Worm (Caenorhabditis elegans) whole organism, late embryonic: ENCODE results near the gene bgal-2.

Experiments
- C08G9.2 ChIP-seq: sonication (generic microtip); optimal IDR thresholded peaks from 2 replicates; lab custom pipeline; 2016; ENCODE audit warnings: mild to moderate bottlenecking, missing genetic modification characterization, moderate library complexity, missing compliant biosample characterization
- ama-1 ChIP-seq: fragments of 150-350 bp; optimal IDR thresholded peaks from 2 replicates; lab custom pipeline; 2014
- ceh-18 ChIP-seq: sonication (generic microtip); optimal IDR thresholded peaks from 2 replicates; lab custom pipeline; 2016; ENCODE audit warnings: missing genetic modification characterization, missing compliant biosample characterization
- ceh-19 ChIP-seq: fragments of 200-800 bp; sonication (Bioruptor generic); optimal IDR thresholded peaks from 2 replicates; lab custom pipeline; 2018; ENCODE audit warnings: mild to moderate bottlenecking, missing genetic modification characterization, missing compliant biosample characterization
- ceh-31 ChIP-seq: sonication (generic microtip); optimal IDR thresholded peaks from 2 replicates; lab custom pipeline; 2016; ENCODE audit warnings: missing genetic modification characterization, missing compliant biosample characterization
- ceh-48 ChIP-seq: sonication (generic microtip); optimal IDR thresholded peaks from 2 replicates; lab custom pipeline; 2016; ENCODE audit warnings: missing genetic modification characterization, inconsistent platforms, missing compliant biosample characterization
- che-1 ChIP-seq: sonication (generic microtip); optimal IDR thresholded peaks from 2 replicates; lab custom pipeline; 2016; ENCODE audit warnings: mild to moderate bottlenecking, missing genetic modification characterization, missing compliant biosample characterization
- dve-1 ChIP-seq: sonication (generic microtip); optimal IDR thresholded peaks from 2 replicates; lab custom pipeline; 2017; ENCODE audit warnings: antibody characterized with exemption, mild to moderate bottlenecking, missing genetic modification characterization, missing compliant biosample characterization
- elt-2 ChIP-seq: sonication (generic microtip); optimal IDR thresholded peaks from 2 replicates; lab custom pipeline; 2016; ENCODE audit warnings: missing genetic modification reagents, missing genetic modification characterization, missing compliant biosample characterization
- ets-4 ChIP-seq: sonication (generic microtip); optimal IDR thresholded peaks from 2 replicates; lab custom pipeline; 2016; ENCODE audit warnings: missing genetic modification characterization, missing compliant biosample characterization
- fkh-10 ChIP-seq: fragments of 150-350 bp; optimal IDR thresholded peaks from 2 replicates; lab custom pipeline; 2014; ENCODE audit warnings: missing biosample characterization, missing genetic modification reagents, missing genetic modification characterization
- fkh-6 ChIP-seq: sonication (generic microtip); optimal IDR thresholded peaks from 2 replicates; lab custom pipeline; 2016; ENCODE audit warnings: missing genetic modification characterization, missing compliant biosample characterization
- gmeb-2 ChIP-seq: sonication (generic microtip); optimal IDR thresholded peaks from 2 replicates; lab custom pipeline; 2016; ENCODE audit warnings: missing genetic modification characterization, inconsistent platforms, missing compliant biosample characterization
- hlh-13 ChIP-seq: fragments of 200-800 bp; sonication (Bioruptor generic); optimal IDR thresholded peaks from 2 replicates; lab custom pipeline; 2018; ENCODE audit warnings: mild to moderate bottlenecking, missing genetic modification characterization, missing compliant biosample characterization
- hlh-15 ChIP-seq: sonication (generic microtip); optimal IDR thresholded peaks from 2 replicates; lab custom pipeline; 2016; ENCODE audit warnings: missing genetic modification characterization, missing compliant biosample characterization
- hlh-30 ChIP-seq: sonication (generic microtip); optimal IDR thresholded peaks from 2 replicates; lab custom pipeline; 2017; ENCODE audit warnings: antibody characterized with exemption, missing genetic modification characterization, missing compliant biosample characterization; ENCODE audit not compliant: insufficient read depth
- hlh-6 ChIP-seq: sonication (generic microtip); optimal IDR thresholded peaks from 2 replicates; lab custom pipeline; 2016; ENCODE audit warnings: missing genotype, missing genetic modification characterization, missing compliant biosample characterization
- hlh-8 ChIP-seq: sonication (generic microtip); optimal IDR thresholded peaks from 2 replicates; lab custom pipeline; 2016; ENCODE audit warnings: missing genotype, missing genetic modification characterization, missing compliant biosample characterization
- lin-11 ChIP-seq: fragments of 200-800 bp; sonication (Bioruptor generic); optimal IDR thresholded peaks from 2 replicates; lab custom pipeline; 2018; ENCODE audit warnings: mild to moderate bottlenecking, missing genetic modification characterization, missing compliant biosample characterization
- madf-2 ChIP-seq: sonication (generic microtip); optimal IDR thresholded peaks from 2 replicates; lab custom pipeline; 2017; ENCODE audit warnings: missing genetic modification characterization, missing compliant biosample characterization
- mec-3 ChIP-seq: sonication (generic microtip); optimal IDR thresholded peaks from 2 replicates; lab custom pipeline; 2016; ENCODE audit warnings: borderline replicate concordance, missing genetic modification characterization, missing compliant biosample characterization
- nfya-1 ChIP-seq: sonication (generic microtip); optimal IDR thresholded peaks from 2 replicates; lab custom pipeline; 2017; ENCODE audit warnings: missing genetic modification characterization, mild to moderate bottlenecking, missing compliant biosample characterization, antibody characterized with exemption, moderate library complexity
- nhr-11 ChIP-seq: fragments of 150-350 bp; optimal IDR thresholded peaks from 2 replicates; lab custom pipeline; 2014; ENCODE audit warnings: missing biosample characterization, missing genetic modification characterization
- nhr-232 ChIP-seq: sonication (generic microtip); optimal IDR thresholded peaks from 2 replicates; lab custom pipeline; 2016; ENCODE audit warnings: missing genetic modification characterization, missing compliant biosample characterization
- npax-4 ChIP-seq: sonication (generic microtip); optimal IDR thresholded peaks from 2 replicates; lab custom pipeline; 2016; ENCODE audit warnings: missing genetic modification characterization, missing compliant biosample characterization
- odd-2 ChIP-seq: sonication (generic microtip); optimal IDR thresholded peaks from 2 replicates; lab custom pipeline; 2017; ENCODE audit warnings: antibody characterized with exemption, mild to moderate bottlenecking, missing genetic modification characterization, missing compliant biosample characterization
- pha-4 ChIP-seq: fragments of 150-350 bp; optimal IDR thresholded peaks from 2 replicates; lab custom pipeline; 2018; ENCODE audit warnings: missing biosample characterization, missing genetic modification reagents, missing genetic modification characterization
- ref-2 ChIP-seq: sonication (generic microtip); optimal IDR thresholded peaks from 2 replicates; lab custom pipeline; 2016; ENCODE audit warnings: missing genetic modification characterization, missing compliant biosample characterization
- sdc-2 ChIP-seq: sonication (generic microtip); optimal IDR thresholded peaks from 2 replicates; lab custom pipeline; 2016; ENCODE audit warnings: missing genotype, missing genetic modification characterization, missing compliant biosample characterization
- tbx-2 ChIP-seq: sonication (generic microtip); optimal IDR thresholded peaks from 2 replicates; lab custom pipeline; 2016; ENCODE audit warnings: missing genetic modification characterization, missing compliant biosample characterization
- tbx-7 ChIP-seq: sonication (generic microtip); optimal IDR thresholded peaks from 2 replicates; lab custom pipeline; 2016; ENCODE audit warnings: missing genotype, missing genetic modification characterization, missing compliant biosample characterization
- ttx-3 ChIP-seq: sonication (generic microtip); optimal IDR thresholded peaks from 2 replicates; lab custom pipeline; 2016; ENCODE audit warnings: missing genetic modification reagents, missing genetic modification characterization, missing compliant biosample characterization
- unc-42 ChIP-seq: sonication (generic microtip); optimal IDR thresholded peaks from 2 replicates; lab custom pipeline; 2016; ENCODE audit warnings: missing genotype, missing genetic modification characterization, missing compliant biosample characterization
- unc-55 ChIP-seq: sonication (generic microtip); optimal IDR thresholded peaks from 2 replicates; lab custom pipeline; 2017; ENCODE audit warnings: missing biosample characterization, missing genetic modification reagents, missing genetic modification characterization
- unc-86 ChIP-seq: sonication (generic microtip); optimal IDR thresholded peaks from 2 replicates; lab custom pipeline; 2016; ENCODE audit warnings: missing genetic modification characterization, missing compliant biosample characterization
- zip-5 ChIP-seq: sonication (generic microtip); optimal IDR thresholded peaks from 2 replicates; lab custom pipeline; 2016; ENCODE audit warnings: missing genetic modification characterization, missing compliant biosample characterization

bgal-2 gene

DNA sequence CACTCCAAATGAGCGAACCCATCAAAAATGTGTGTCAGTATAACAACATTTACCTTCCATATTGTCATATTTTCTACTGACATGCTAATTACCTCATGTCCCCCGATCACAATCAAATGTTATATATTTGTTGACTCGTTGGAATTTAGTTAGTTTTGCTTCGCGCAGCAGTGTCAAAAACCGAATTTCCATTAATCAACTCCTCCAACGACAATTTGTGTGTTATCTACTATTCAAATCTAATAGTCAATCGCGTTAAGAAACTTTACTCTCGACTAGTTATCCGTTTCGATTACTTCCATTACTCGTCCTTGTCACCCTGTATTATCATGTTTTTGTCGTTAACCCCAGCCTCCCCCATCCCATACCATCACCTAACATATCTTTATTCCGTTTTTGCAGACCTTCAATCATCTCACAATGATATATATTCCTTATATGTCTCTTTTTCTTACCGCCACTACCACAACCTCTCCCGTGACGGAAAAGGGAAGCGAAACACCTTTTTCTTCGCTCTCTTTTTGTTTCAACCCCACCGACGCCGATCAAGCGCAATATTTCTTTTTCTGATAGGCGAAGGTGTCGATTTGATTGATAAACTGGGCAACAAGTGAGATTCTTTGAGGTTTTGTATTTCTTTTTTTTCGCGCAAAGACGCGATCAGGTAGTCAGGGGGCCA lies 11.8 kb downstream of the bgal-2 start:
- TF ChIP-seq nhr-11 (tag; lab: Kevin White, UChicago) (no peak), odd-2 (tag; lab: Kevin White, UChicago) (no peak), ceh-18 (no peak), ttx-3 (tag; lab: Kevin White, UChicago) (no peak), elt-2 (tag; lab: Kevin White, UChicago) (no peak), hlh-13 (GFP tag; lab: Kevin White, UChicago) (no peak), hlh-6 (tag; lab: Kevin White, UChicago) (no peak), ref-2 (tag; lab: Kevin White, UChicago) (no peak), ets-4 (tag; lab: Kevin White, UChicago) (no peak), tbx-2 (tag; lab: Kevin White, UChicago) (no peak), fkh-6 (tag; lab: Kevin White, UChicago) (no peak), che-1 (tag; lab: Kevin White, UChicago) (no peak), ceh-19 (GFP tag; lab: Kevin White, UChicago) (no peak), lin-11 (tag; lab: Kevin White, UChicago) (no peak), zip-5 (tag; lab: Kevin White, UChicago) (no peak), gmeb-2 (tag; lab: Kevin White, UChicago) (no peak)

DNA sequence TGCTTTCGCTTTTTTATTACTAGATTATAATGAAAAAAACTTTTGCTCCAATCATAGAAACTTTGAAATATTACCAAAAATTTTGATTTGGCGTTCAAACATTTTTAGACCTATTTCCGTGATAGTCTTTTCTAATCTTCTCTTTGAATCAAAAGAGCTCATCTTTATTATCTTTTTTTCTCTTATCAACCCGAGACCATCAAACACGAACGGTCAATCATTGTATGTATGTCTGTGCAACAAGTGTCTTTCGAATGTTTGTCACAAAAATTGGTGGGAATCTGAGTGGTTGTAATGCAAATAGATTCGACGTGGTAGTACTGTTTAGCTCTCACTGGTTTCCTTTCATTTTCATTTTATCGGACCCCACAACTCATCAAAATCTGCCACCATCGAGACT lies 15.6 kb downstream of the bgal-2 start, which contains the start of gene M03A8.3:
M03A8.3 (plus strand) TSS at position 278 of the 400 bp plus-strand sequence.
- TF ChIP-seq hlh-8 (tag; lab: Kevin White, UChicago), result no peak
- TF ChIP-seq elt-2 (tag; lab: Kevin White, UChicago), result peak; percentile 64

DNA sequence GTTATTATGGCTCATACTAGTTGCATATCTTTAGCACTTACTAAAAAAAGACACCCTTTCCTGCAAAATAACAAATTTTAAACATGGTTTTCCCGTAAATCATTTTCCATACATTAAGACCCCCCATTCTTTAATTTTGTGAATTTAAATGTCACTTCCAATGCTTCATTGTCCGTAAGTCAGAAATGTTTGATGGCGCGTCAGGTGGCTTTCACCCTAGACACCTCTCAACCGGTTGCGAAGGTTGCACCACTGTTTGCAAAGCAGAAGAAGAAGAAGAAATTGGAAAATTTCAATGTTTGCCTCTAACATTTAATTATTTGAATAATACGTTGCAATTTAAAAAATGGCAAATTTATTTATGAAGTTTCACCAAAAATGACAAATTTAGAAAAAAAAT lies 17.3 kb downstream of the bgal-2 start:
- TF ChIP-seq unc-55 (GFP tag; lab: Kevin White, UChicago) (peak; percentile 61), npax-4 (tag; lab: Kevin White, UChicago) (no peak)

DNA sequence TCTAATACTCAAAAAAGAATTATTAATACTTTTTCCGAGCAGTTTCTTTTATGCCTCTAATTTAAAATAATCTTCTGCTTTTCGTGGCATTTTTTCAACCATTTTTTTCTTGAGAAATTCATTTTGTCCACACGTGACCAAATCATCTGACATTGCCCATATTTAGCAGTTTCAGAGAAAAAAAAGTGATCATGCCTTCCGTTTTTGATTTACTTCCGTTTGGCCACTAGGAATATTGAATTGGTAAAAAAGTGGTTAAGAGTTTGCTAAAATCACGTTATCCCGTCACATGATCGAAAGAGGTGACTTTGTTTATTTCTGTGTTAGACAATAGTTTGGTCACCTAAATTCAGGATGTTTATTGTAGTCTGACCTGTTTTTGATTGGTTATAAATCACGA lies 20.2 kb downstream of the bgal-2 start:
- TF ChIP-seq hlh-30 (tag; lab: Kevin White, UChicago) (peak; percentile 29), elt-2 (tag; lab: Kevin White, UChicago) (no peak)

DNA sequence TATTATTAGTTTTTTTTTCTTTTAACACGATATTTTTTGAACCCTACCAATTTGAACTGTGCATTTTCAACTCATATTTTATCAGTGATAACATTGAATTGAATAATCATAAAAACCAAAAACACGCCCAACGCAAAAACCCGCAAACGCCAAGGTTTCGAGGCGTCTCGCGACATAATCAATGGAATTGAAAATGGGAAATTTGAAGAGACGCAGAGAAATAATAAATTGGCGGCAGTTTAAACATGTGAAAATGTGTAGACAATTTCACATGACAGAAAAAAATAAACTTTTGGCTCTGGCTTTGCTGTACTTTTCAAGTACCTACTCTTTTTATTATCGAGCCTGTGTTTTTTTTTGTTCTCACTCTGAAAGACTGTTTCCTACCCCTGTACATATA lies 20.6 kb downstream of the bgal-2 start:
- TF ChIP-seq ceh-31 (tag; lab: Kevin White, UChicago), result peak; percentile 11
- peak; percentile 66 for TF ChIP-seq unc-42 (tag; lab: Kevin White, UChicago)
- TF ChIP-seq hlh-30 (tag; lab: Kevin White, UChicago), result peak; percentile 4
- no peak for TF ChIP-seq hlh-15 (tag; lab: Kevin White, UChicago)
- peak; percentile 67 for TF ChIP-seq ceh-48 (tag; lab: Kevin White, UChicago)
- peak; percentile 31 for TF ChIP-seq elt-2 (tag; lab: Kevin White, UChicago)
- TF ChIP-seq sdc-2 (tag; lab: Kevin White, UChicago), result peak; percentile 69
- TF ChIP-seq fkh-10, result no peak

DNA sequence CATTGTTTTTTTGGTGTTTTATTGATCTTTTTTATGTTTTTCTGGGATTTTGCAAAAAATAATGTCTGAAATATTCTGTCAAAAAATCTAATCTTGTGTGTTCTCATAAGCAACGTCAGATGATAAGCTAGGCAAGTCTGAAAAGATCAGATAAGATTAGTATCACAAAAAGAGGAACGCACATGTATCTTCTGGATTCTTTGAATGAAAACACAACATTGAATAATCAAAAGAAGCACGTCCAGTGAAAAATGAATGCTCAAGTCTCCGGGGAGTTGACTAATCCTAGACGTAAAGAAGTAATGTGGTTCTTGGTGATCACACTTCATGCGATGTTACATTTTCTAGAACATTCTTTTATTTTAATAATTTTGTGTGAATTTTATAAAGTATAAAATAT lies 21.2 kb downstream of the bgal-2 start:
- TF ChIP-seq pha-4 (tag; lab: Kevin White, UChicago), result no peak
- TF ChIP-seq tbx-7 (tag; lab: Kevin White, UChicago), result no peak
- TF ChIP-seq mec-3 (tag; lab: Kevin White, UChicago), result no peak
- no peak for TF ChIP-seq hlh-8 (tag; lab: Kevin White, UChicago)
- TF ChIP-seq nhr-232 (tag; lab: Kevin White, UChicago), result no peak
- no peak for TF ChIP-seq ttx-3 (tag; lab: Kevin White, UChicago)
- no peak for TF ChIP-seq dve-1
- no peak for TF ChIP-seq npax-4 (tag; lab: Kevin White, UChicago)
- no peak for TF ChIP-seq ama-1 (lab: Kevin White, UChicago)
- TF ChIP-seq unc-86, result no peak
- TF ChIP-seq zip-5 (tag; lab: Kevin White, UChicago), result no peak
- no peak for TF ChIP-seq sdc-2 (tag; lab: Kevin White, UChicago)
- TF ChIP-seq C08G9.2 (tag; lab: Kevin White, UChicago), result no peak
- TF ChIP-seq fkh-6 (tag; lab: Kevin White, UChicago), result no peak
- no peak for TF ChIP-seq ets-4 (tag; lab: Kevin White, UChicago)
- no peak for TF ChIP-seq nfya-1 (tag; lab: Kevin White, UChicago)
- TF ChIP-seq madf-2 (tag; lab: Kevin White, UChicago), result no peak
